Fruit fly (Drosophila melanogaster): ENCODE results near the gene CG3071.

DNA sequence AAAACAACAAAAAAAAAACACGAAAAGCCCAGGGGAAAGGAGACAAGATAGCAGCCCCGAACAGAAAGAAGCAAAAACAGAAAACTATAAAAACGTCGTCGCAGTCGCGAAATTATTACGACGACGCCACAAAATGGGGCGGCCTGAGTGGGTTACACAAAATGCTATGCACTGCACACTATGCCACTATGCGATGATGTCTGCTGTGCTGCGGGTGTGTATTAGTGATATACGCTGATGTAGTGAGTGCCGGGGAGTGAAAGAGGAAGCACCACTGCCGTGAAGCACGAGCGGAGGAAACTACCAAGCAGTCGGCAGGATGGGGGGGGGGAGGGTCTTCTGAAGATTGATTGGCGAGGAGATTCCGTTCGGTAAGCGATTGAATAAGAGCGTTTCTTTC, 24.3 kb downstream of the CG3071 start:
- TF ChIP-seq woc (GFP tag; optimal IDR thresholded peaks at IDR 0.05) (no peak), fru (GFP tag; optimal IDR thresholded peaks at IDR 0.05) (no peak), Vsx2 (GFP tag; optimal IDR thresholded peaks at IDR 0.05; ENCODE audit: partially characterized antibody) (no peak), Myc (optimal IDR thresholded peaks at IDR 0.05) (no peak), Jra (GFP tag; optimal IDR thresholded peaks at IDR 0.05) (no peak)
